Worm (Caenorhabditis elegans): ENCODE measurements around the gene ptrn-1.

Gene ptrn-1

DNA sequence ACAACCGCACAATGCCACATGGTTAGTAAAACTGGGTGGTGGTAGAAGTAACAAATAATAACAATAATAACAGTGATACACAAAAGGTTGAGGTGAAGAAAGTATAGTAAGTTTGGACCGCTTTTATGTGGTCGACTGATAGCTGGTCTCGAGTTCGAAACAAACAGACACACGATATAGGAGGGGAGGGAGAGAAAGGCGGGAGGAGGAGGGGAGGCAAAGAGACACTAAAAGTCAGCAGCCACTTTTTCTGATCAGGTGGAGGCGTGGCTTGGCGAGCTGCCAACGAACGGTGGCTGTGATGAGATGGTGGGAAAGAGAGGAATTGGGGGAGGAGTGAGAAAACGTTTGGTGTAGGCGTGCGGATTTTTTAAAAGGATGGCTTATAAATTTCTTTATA lies 28.3 kb upstream of the ptrn-1 start (continued):
- TF ChIP-seq lin-35 (GFP tag; optimal IDR thresholded peaks at IDR 0.05) (peak in 1 of 2 experiments; percentile 48), egl-13 (tag; optimal IDR thresholded peaks at IDR 0.05) (no peak), nhr-85 (tag) (peak; percentile 71), jun-1 (tag; optimal IDR thresholded peaks at IDR 0.05) (no peak), nhr-76 (tag; optimal IDR thresholded peaks at IDR 0.05) (no peak), nhr-71 (tag; optimal IDR thresholded peaks at IDR 0.05) (peak; percentile 46), C04F5.9 (tag; optimal IDR thresholded peaks at IDR 0.05) (no peak), unc-62 (GFP tag; optimal IDR thresholded peaks at IDR 0.05) (no peak), hlh-4 (tag; optimal IDR thresholded peaks at IDR 0.05) (no peak), elt-2 (tag; optimal IDR thresholded peaks at IDR 0.05) (no peak), lsy-2 (tag; optimal IDR thresholded peaks at IDR 0.05) (peak in 1 of 2 experiments; percentile 20), sptf-1 (tag; optimal IDR thresholded peaks at IDR 0.05) (no peak), unc-30 (tag; optimal IDR thresholded peaks at IDR 0.05) (no peak), skn-1 (tag; optimal IDR thresholded peaks at IDR 0.05) (no peak), nhr-84 (tag; optimal IDR thresholded peaks at IDR 0.05) (no peak), fos-1 (tag; optimal IDR thresholded peaks at IDR 0.05) (no peak), snu-23 (GFP tag; optimal IDR thresholded peaks at IDR 0.05) (peak; percentile 19), fkh-10 (GFP tag; optimal IDR thresholded peaks at IDR 0.05) (no peak), nhr-90 (tag; optimal IDR thresholded peaks at IDR 0.05; ENCODE audit: poor library complexity) (no peak), isw-1 (GFP tag; IDR thresholded peaks at IDR 0.05) (no peak), nhr-28 (tag; optimal IDR thresholded peaks at IDR 0.05) (no peak), ces-1 (GFP tag; optimal IDR thresholded peaks at IDR 0.05) (no peak), ceh-82 (tag; optimal IDR thresholded peaks at IDR 0.05) (no peak), elt-3 (tag; optimal IDR thresholded peaks at IDR 0.05) (peak in 1 of 6 experiments; percentile 6)

DNA sequence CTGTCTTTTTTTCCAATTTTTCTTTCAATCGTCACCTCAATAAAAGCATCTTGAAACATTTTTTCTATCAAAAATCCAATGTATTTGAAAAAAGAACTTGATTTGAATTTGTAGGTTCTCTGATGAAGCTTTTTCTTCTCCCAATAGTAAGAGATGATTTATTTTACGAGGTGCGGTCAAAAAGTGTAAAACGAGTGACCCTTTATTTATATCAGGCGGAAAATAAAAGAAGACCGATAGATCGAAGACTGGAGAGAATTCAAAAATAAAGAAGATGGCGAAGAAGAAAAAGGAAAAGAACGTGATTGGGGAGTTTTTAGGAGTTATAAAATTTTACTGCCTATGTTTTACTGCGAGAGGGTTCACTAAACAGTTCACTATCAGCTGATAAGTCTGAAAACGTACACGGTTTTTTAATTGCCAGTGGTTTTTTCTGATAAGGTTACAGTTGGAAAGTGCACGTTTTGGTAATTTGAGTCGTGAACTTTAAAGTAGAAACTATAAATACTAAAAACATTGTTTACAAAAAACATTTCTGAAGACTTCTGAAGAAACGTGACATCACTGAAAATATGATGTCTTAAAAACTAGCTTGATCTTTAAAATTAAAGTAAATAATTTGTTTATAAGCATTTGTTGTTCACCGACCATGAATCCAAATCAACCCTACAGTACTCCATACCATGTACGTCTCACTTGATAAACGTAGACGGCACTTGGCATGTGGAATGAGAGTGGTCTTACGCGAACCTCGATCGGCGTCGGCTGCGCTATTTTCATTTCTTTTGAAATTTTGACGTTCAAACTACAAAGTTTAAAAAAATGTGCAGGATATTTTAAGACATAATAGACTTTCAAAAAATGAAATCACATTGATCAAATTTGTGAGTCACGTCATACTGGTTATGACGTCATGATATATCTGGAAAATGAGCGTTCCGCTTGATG lies 26.1 kb upstream of the ptrn-1 start:
- TF ChIP-seq nhr-71 (tag; optimal IDR thresholded peaks at IDR 0.05), result peak; percentile 20
- TF ChIP-seq lin-14 (GFP tag; optimal IDR thresholded peaks at IDR 0.05), result peak; percentile 41
- peak; percentile 78 for TF ChIP-seq nhr-85 (tag)
- TF ChIP-seq snpc-4 (tag; optimal IDR thresholded peaks at IDR 0.05), result peak; percentile 30
- peak; percentile 21 for TF ChIP-seq blmp-1 (tag; optimal IDR thresholded peaks at IDR 0.05)
- no peak for TF ChIP-seq hlh-17 (GFP tag; optimal IDR thresholded peaks at IDR 0.05; ENCODE audit: borderline replicate concordance)
- no peak for TF ChIP-seq pqm-1 (tag; optimal IDR thresholded peaks at IDR 0.05)
- TF ChIP-seq elt-2 (tag; optimal IDR thresholded peaks at IDR 0.05), result peak; percentile 56
- no peak for TF ChIP-seq lir-3 (tag; optimal IDR thresholded peaks at IDR 0.05; ENCODE audit: poor library complexity)

ce11 chrX:17055481-17055835 lies 25.4 kb upstream of the ptrn-1 start, which contains the start of gene gcy-11:
gcy-11 (minus strand) TSS chrX:17055581.
- peak; percentile 6 for TF ChIP-seq snu-23 (GFP tag; optimal IDR thresholded peaks at IDR 0.05)
- TF ChIP-seq blmp-1 (tag; optimal IDR thresholded peaks at IDR 0.05), result no peak
- no peak for TF ChIP-seq nhr-237 (tag; optimal IDR thresholded peaks at IDR 0.05)
- TF ChIP-seq nhr-28 (tag; optimal IDR thresholded peaks at IDR 0.05), result no peak
- TF ChIP-seq lin-39 (tag; optimal IDR thresholded peaks at IDR 0.05), result peak; percentile 10
- no peak for TF ChIP-seq sox-4 (tag; optimal IDR thresholded peaks at IDR 0.05)
- TF ChIP-seq sptf-1 (tag; optimal IDR thresholded peaks at IDR 0.05), result no peak
- TF ChIP-seq nhr-71 (tag; optimal IDR thresholded peaks at IDR 0.05), result peak; percentile 60
- no peak for TF ChIP-seq zag-1 (tag; optimal IDR thresholded peaks at IDR 0.05)
- no peak for TF ChIP-seq lir-3 (tag; optimal IDR thresholded peaks at IDR 0.05; ENCODE audit: poor library complexity)
- TF ChIP-seq ceh-63 (GFP tag; optimal IDR thresholded peaks at IDR 0.05), result no peak
- TF ChIP-seq fkh-8 (tag; optimal IDR thresholded peaks at IDR 0.05), result peak; percentile 23
- no peak for TF ChIP-seq elt-2 (tag; optimal IDR thresholded peaks at IDR 0.05)
- no peak for TF ChIP-seq unc-62 (GFP tag; optimal IDR thresholded peaks at IDR 0.05)
- TF ChIP-seq rnt-1 (tag; optimal IDR thresholded peaks at IDR 0.05), result peak; percentile 37
- TF ChIP-seq ets-5 (GFP tag; IDR thresholded peaks at IDR 0.05), result no peak
- peak; percentile 15 to 18 for TF ChIP-seq lsy-2 (tag; optimal IDR thresholded peaks at IDR 0.05)

All from whole organism, L1 larva.